Worm (Caenorhabditis elegans) whole organism, early embryonic: ENCODE results near the gene rga-3.

Source experiments
- ama-1 ChIP-seq: fragments of 150-350 bp; optimal IDR thresholded peaks from 2 replicates; lab custom pipeline; 2014
- tra-4 ChIP-seq: sonication (generic microtip); optimal IDR thresholded peaks from 2 replicates; lab custom pipeline; 2017; ENCODE audit warnings: missing genetic modification characterization, missing compliant biosample characterization

DNA sequence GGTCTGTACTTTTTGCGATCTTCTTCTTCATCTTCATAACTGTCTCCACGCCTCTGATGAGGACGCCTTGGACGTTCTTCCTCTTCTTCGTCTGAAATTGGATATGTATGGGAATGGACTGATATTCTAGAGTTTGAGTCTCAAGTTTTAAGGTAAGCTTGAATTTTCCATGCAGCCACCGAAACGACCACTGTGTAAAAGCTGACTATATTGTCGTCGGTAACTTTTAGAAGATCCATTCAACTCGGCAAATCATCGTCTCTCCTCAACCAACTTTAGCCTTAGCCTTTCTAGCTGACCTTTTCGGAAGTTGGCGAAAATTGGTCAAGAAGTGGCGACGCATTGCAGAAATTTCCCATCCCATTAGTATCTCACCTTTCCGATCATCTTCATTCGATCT lies 6.7 kb downstream of the rga-3 start:
- TF ChIP-seq ama-1 (lab: Kevin White, UChicago): no peak
- no peak for TF ChIP-seq tra-4 (tag; lab: Kevin White, UChicago)
